Worm (Caenorhabditis elegans): Measurements from ENCODE around the gene gln-6.

DNA sequence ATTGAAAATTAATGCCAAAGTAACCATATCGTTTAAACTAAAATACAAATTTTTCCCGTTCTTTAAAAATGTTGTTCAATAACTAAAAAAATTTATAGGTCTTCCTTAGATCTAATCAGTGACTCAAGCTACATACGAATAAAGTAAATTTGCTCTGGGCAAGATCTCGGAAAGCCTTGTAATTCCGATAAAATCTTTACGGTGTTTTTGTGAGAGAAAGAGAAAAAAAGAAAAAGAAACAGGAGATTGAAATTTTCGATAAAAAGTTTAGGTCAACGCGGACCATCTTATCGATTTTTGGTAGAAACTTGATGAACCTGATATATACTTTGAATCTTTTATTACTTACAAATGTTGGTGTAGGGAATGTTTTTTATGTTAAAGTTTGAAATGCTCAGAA lies 17.5 kb downstream of the gln-6 start:
- TF ChIP-seq sox-4 (tag; optimal IDR thresholded peaks at IDR 0.05) = no peak
- TF ChIP-seq fkh-10 (GFP tag; optimal IDR thresholded peaks at IDR 0.05) = no peak
- no peak for TF ChIP-seq hlh-6 (tag; optimal IDR thresholded peaks at IDR 0.05)
- TF ChIP-seq ceh-9 (tag; optimal IDR thresholded peaks at IDR 0.05) = no peak
- TF ChIP-seq syd-9 (tag; optimal IDR thresholded peaks at IDR 0.05) = no peak
- no peak for TF ChIP-seq unc-3 (GFP tag; conservative IDR thresholded peaks at IDR 0.05)
- TF ChIP-seq unc-3 (tag; optimal IDR thresholded peaks at IDR 0.05) = no peak

Data from whole organism, late embryonic.